Fruit fly (Drosophila melanogaster) whole organism, embryonic: ENCODE measurements around the gene CG11263.

Experiments
- Ada2b ChIP-seq: fragments of 200-800 bp; sonication (Bioruptor generic); IDR thresholded peaks from 2 replicates; pipeline ENCODE4 v1.3.6; 2022; ENCODE audit warnings: missing biosample characterization, missing genetic modification characterization
- Aef1 ChIP-seq: fragments of 200-800 bp; sonication (Bioruptor generic); IDR thresholded peaks from 3 replicates; pipeline ENCODE4 v1.3.6; 2022; ENCODE audit warnings: missing biosample characterization, missing genetic modification characterization
- Awh ChIP-seq: fragments of 200-800 bp; sonication (Bioruptor generic); IDR thresholded peaks from 2 replicates; pipeline ENCODE4, ENCODE4 v1.3.6; 2022; ENCODE audit warnings: missing biosample characterization, missing genetic modification characterization
- BtbVII ChIP-seq: fragments of 200-800 bp; sonication (Bioruptor generic); optimal IDR thresholded peaks from 3 replicates; lab custom pipeline; 2017; ENCODE audit warnings: missing biosample characterization, mild to moderate bottlenecking, missing genetic modification characterization
- CG10209 ChIP-seq: fragments of 200-800 bp; sonication (Bioruptor generic); optimal IDR thresholded peaks from 3 replicates; lab custom pipeline; 2017; ENCODE audit warnings: missing biosample characterization, mild to moderate bottlenecking, missing genetic modification characterization, missing genetic modification reagents
- CG11504 ChIP-seq: fragments of 200-800 bp; sonication (Bioruptor generic); optimal IDR thresholded peaks from 3 replicates; lab custom pipeline; 2019; ENCODE audit warnings: missing biosample characterization, mild to moderate bottlenecking, missing genetic modification characterization, moderate library complexity
- CG1233 ChIP-seq: fragments of 200-800 bp; sonication (Bioruptor generic); optimal IDR thresholded peaks from 4 replicates; lab custom pipeline; 2018; ENCODE audit warnings: missing biosample characterization, mild to moderate bottlenecking, missing genetic modification characterization
- CG13287 ChIP-seq: fragments of 200-800 bp; sonication (Bioruptor generic); IDR thresholded peaks from 2 replicates; pipeline ENCODE4 v1.3.6; 2022; ENCODE audit warnings: missing biosample characterization, missing genetic modification characterization; ENCODE audit not compliant: partially characterized antibody
- CG13894 ChIP-seq: fragments of 200-800 bp; sonication (Bioruptor generic); optimal IDR thresholded peaks from 3 replicates; lab custom pipeline; 2018; ENCODE audit warnings: missing biosample characterization, mild to moderate bottlenecking, missing genetic modification characterization, moderate library complexity
- CG14710 ChIP-seq: fragments of 200-800 bp; sonication (Bioruptor generic); optimal IDR thresholded peaks from 3 replicates; lab custom pipeline; 2019; ENCODE audit warnings: missing biosample characterization, mild to moderate bottlenecking, missing genetic modification characterization, moderate library complexity
- CG14860 ChIP-seq: fragments of 200-800 bp; sonication (Bioruptor generic); IDR thresholded peaks from 3 replicates; pipeline ENCODE4 v1.3.6; 2022; ENCODE audit warnings: missing biosample characterization, missing genetic modification characterization; ENCODE audit not compliant: partially characterized antibody
- CG18599 ChIP-seq: fragments of 200-800 bp; sonication (Bioruptor generic); optimal IDR thresholded peaks from 3 replicates; lab custom pipeline; 2017; ENCODE audit warnings: missing biosample characterization, missing genetic modification characterization, mild to moderate bottlenecking, moderate library complexity, missing genetic modification reagents
- CG18764 ChIP-seq: fragments of 200-800 bp; sonication (Bioruptor generic); optimal IDR thresholded peaks from 3 replicates; lab custom pipeline; 2016; ENCODE audit warnings: missing biosample characterization, missing genetic modification characterization
- CG3726 ChIP-seq: fragments of 200-800 bp; sonication (Bioruptor generic); IDR thresholded peaks from 3 replicates; pipeline ENCODE4, ENCODE4 v1.3.6; 2022; ENCODE audit warnings: missing biosample characterization, missing genetic modification characterization
- CG3847 ChIP-seq: fragments of 200-800 bp; sonication (Bioruptor generic); IDR thresholded peaks from 2 replicates; pipeline ENCODE4 v1.3.6; 2022; ENCODE audit warnings: missing biosample characterization, missing genetic modification characterization
- CG6689 ChIP-seq: fragments of 200-800 bp; sonication (Bioruptor generic); IDR thresholded peaks from 2 replicates; pipeline ENCODE4 v1.3.6; 2022; ENCODE audit warnings: missing biosample characterization, missing genetic modification characterization
- CG7987 ChIP-seq: fragments of 200-800 bp; sonication (Bioruptor generic); optimal IDR thresholded peaks from 2 replicates; lab custom pipeline; 2018; ENCODE audit warnings: missing biosample characterization, mild to moderate bottlenecking, missing genetic modification characterization, moderate library complexity
- CG8089 ChIP-seq: fragments of 200-800 bp; sonication (Bioruptor generic); optimal IDR thresholded peaks from 3 replicates; lab custom pipeline; 2016; ENCODE audit warnings: missing biosample characterization, missing genetic modification characterization
- CG8478 ChIP-seq: fragments of >200 bp; optimal IDR thresholded peaks from 2 replicates; lab custom pipeline; 2018
- CG8944 ChIP-seq: fragments of 200-800 bp; sonication (Bioruptor generic); optimal IDR thresholded peaks from 3 replicates; lab custom pipeline; 2016; ENCODE audit warnings: missing biosample characterization, missing genetic modification characterization
- Dref ChIP-seq: fragments of 200-800 bp; sonication (Bioruptor generic); IDR thresholded peaks from 2 replicates; pipeline ENCODE4 v1.3.6; 2022; ENCODE audit warnings: missing biosample characterization, missing genetic modification characterization
- HmgZ ChIP-seq: fragments of 200-800 bp; sonication (Bioruptor generic); optimal IDR thresholded peaks from 2 replicates; lab custom pipeline; 2018; ENCODE audit warnings: missing biosample characterization, mild to moderate bottlenecking, missing genetic modification characterization
- Hmr ChIP-seq: fragments of 200-800 bp; sonication (Bioruptor generic); optimal IDR thresholded peaks from 3 replicates; lab custom pipeline; 2017; ENCODE audit warnings: mild to moderate bottlenecking, missing biosample characterization, missing genetic modification reagents, missing genetic modification characterization
- Hr3 ChIP-seq: fragments of 200-800 bp; sonication (Bioruptor generic); optimal IDR thresholded peaks from 3 replicates; lab custom pipeline; 2016; ENCODE audit warnings: missing biosample characterization, missing genetic modification characterization
- MESR4 ChIP-seq: fragments of 200-800 bp; sonication (Bioruptor generic); optimal IDR thresholded peaks from 2 replicates; lab custom pipeline; 2018; ENCODE audit warnings: missing biosample characterization, mild to moderate bottlenecking, missing genetic modification characterization, moderate library complexity
- Max ChIP-seq: fragments of 200-800 bp; sonication (Bioruptor generic); optimal IDR thresholded peaks from 2 replicates; lab custom pipeline; 2016; ENCODE audit warnings: missing biosample characterization, mild to moderate bottlenecking, missing genetic modification characterization
- NFAT ChIP-seq: fragments of 200-800 bp; sonication (Bioruptor generic); IDR thresholded peaks from 2 replicates; pipeline ENCODE4 v1.3.6; 2022; ENCODE audit warnings: missing biosample characterization, missing genetic modification characterization
- NK7.1 ChIP-seq: fragments of 200-800 bp; sonication (Bioruptor generic); optimal IDR thresholded peaks from 3 replicates; lab custom pipeline; 2016; ENCODE audit warnings: missing biosample characterization, missing genetic modification characterization
- Optix ChIP-seq: fragments of 200-800 bp; sonication (Bioruptor generic); IDR thresholded peaks from 3 replicates; pipeline ENCODE4 v1.3.6; 2022; ENCODE audit warnings: missing biosample characterization, missing genetic modification characterization
- Rx ChIP-seq: fragments of 200-800 bp; sonication (Bioruptor generic); IDR thresholded peaks from 2 replicates; pipeline ENCODE4 v1.3.6; 2022; ENCODE audit warnings: missing biosample characterization, missing genetic modification characterization
- Sox102F ChIP-seq: fragments of 200-800 bp; sonication (Bioruptor generic); optimal IDR thresholded peaks from 2 replicates; lab custom pipeline; 2018; ENCODE audit warnings: missing biosample characterization, mild to moderate bottlenecking, missing genetic modification characterization, moderate library complexity
- Vsx1 ChIP-seq: fragments of 200-800 bp; sonication (Bioruptor generic); optimal IDR thresholded peaks from 2 replicates; lab custom pipeline; 2017; ENCODE audit warnings: missing biosample characterization, mild to moderate bottlenecking, missing genetic modification characterization, missing genetic modification reagents
- Xrp1 ChIP-seq: fragments of 200-800 bp; sonication (Bioruptor generic); IDR thresholded peaks from 2 replicates; pipeline ENCODE4 v1.3.6; 2022; ENCODE audit warnings: missing biosample characterization, missing genetic modification characterization
- chinmo ChIP-seq: fragments of 200-800 bp; sonication (Bioruptor generic); IDR thresholded peaks from 4 replicates; pipeline ENCODE4 v1.3.6; 2022; ENCODE audit warnings: missing biosample characterization, missing genetic modification characterization; ENCODE audit not compliant: partially characterized antibody
- ems ChIP-seq: fragments of 200-800 bp; sonication (Bioruptor generic); optimal IDR thresholded peaks from 3 replicates; lab custom pipeline; 2016; ENCODE audit warnings: missing biosample characterization, missing genetic modification characterization
- gcm ChIP-seq: fragments of 200-800 bp; sonication (Bioruptor generic); optimal IDR thresholded peaks from 2 replicates; lab custom pipeline; 2019; ENCODE audit warnings: missing biosample characterization, mild to moderate bottlenecking, missing genetic modification characterization, moderate library complexity
- insv ChIP-seq, 2 experiments: fragments of 200-800 bp; sonication (Bioruptor generic); optimal IDR thresholded peaks; 3 replicates each; lab custom pipeline; 2016 to 2018; ENCODE audit warnings: missing biosample characterization in 2 of 2, missing genetic modification characterization in 2 of 2
- kah ChIP-seq: fragments of 200-800 bp; sonication (Bioruptor generic); optimal IDR thresholded peaks from 2 replicates; lab custom pipeline; 2018; ENCODE audit warnings: missing biosample characterization, mild to moderate bottlenecking, missing genetic modification characterization
- kni ChIP-seq: fragments of 200-800 bp; sonication (Bioruptor generic); optimal IDR thresholded peaks from 3 replicates; lab custom pipeline; 2017; ENCODE audit warnings: mild to moderate bottlenecking, missing biosample characterization, missing genetic modification reagents, missing genetic modification characterization
- mam ChIP-seq: fragments of 200-800 bp; sonication (Bioruptor generic); optimal IDR thresholded peaks from 3 replicates; lab custom pipeline; 2016; ENCODE audit warnings: missing biosample characterization, missing genetic modification characterization
- mld ChIP-seq: fragments of 200-800 bp; sonication (Bioruptor generic); IDR thresholded peaks from 3 replicates; pipeline ENCODE4 v1.3.6; 2022; ENCODE audit warnings: missing biosample characterization, missing genetic modification characterization; ENCODE audit not compliant: partially characterized antibody
- oc ChIP-seq: fragments of 200-800 bp; sonication (Bioruptor generic); optimal IDR thresholded peaks from 2 replicates; lab custom pipeline; 2018; ENCODE audit warnings: missing biosample characterization, mild to moderate bottlenecking, missing genetic modification characterization, moderate library complexity
- p53 ChIP-seq: fragments of 200-800 bp; sonication (Bioruptor generic); optimal IDR thresholded peaks from 2 replicates; lab custom pipeline; 2016; ENCODE audit warnings: missing biosample characterization, missing genetic modification characterization
- row ChIP-seq: fragments of 200-800 bp; sonication (Bioruptor generic); IDR thresholded peaks from 3 replicates; pipeline ENCODE4 v1.3.6; 2022; ENCODE audit warnings: missing biosample characterization, missing genetic modification characterization
- sc ChIP-seq, 3 experiments: fragments of >200 bp in 2 of 3; fragments of 200-800 bp in 1 of 3; sonication (Bioruptor generic) in 1 of 3; optimal IDR thresholded peaks; 2 replicates in 2 of 3; 3 replicates in 1 of 3; lab custom pipeline; 2017; ENCODE audit warnings: mild to moderate bottlenecking in 1 of 3, missing biosample characterization in 1 of 3, missing genetic modification characterization in 1 of 3, missing genetic modification reagents in 1 of 3
- sens-2 ChIP-seq: fragments of 200-800 bp; sonication (Bioruptor generic); IDR thresholded peaks from 2 replicates; pipeline ENCODE4 v1.3.6; 2022; ENCODE audit warnings: missing biosample characterization, missing genetic modification characterization
- tin ChIP-seq: fragments of 200-800 bp; sonication (Bioruptor generic); optimal IDR thresholded peaks from 3 replicates; lab custom pipeline; 2016; ENCODE audit warnings: missing biosample characterization, missing genetic modification characterization
- tio ChIP-seq: fragments of 200-800 bp; sonication (Bioruptor generic); optimal IDR thresholded peaks from 2 replicates; lab custom pipeline; 2017; ENCODE audit warnings: missing biosample characterization, missing genetic modification characterization, inconsistent platforms
- tup ChIP-seq: fragments of 200-800 bp; sonication (Bioruptor generic); optimal IDR thresholded peaks from 2 replicates; lab custom pipeline; 2016; ENCODE audit warnings: missing biosample characterization, mild to moderate bottlenecking, missing genetic modification characterization, moderate library complexity
- tx ChIP-seq: fragments of 200-800 bp; sonication (Bioruptor generic); optimal IDR thresholded peaks from 2 replicates; lab custom pipeline; 2016; ENCODE audit warnings: missing biosample characterization, missing genetic modification characterization
- wdn ChIP-seq: fragments of 200-800 bp; sonication (Bioruptor generic); IDR thresholded peaks from 2 replicates; pipeline ENCODE4 v1.3.6; 2022; ENCODE audit warnings: missing biosample characterization, missing genetic modification characterization
- z ChIP-seq: fragments of 200-800 bp; sonication (Bioruptor generic); IDR thresholded peaks from 3 replicates; pipeline ENCODE4 v1.3.6; 2022; ENCODE audit warnings: missing biosample characterization, missing genetic modification characterization
- zen2 ChIP-seq: fragments of 200-800 bp; sonication (Bioruptor generic); IDR thresholded peaks from 3 replicates; pipeline ENCODE4 v1.3.6; 2022; ENCODE audit warnings: missing biosample characterization, missing genetic modification characterization; ENCODE audit not compliant: partially characterized antibody

Gene CG11263

DNA sequence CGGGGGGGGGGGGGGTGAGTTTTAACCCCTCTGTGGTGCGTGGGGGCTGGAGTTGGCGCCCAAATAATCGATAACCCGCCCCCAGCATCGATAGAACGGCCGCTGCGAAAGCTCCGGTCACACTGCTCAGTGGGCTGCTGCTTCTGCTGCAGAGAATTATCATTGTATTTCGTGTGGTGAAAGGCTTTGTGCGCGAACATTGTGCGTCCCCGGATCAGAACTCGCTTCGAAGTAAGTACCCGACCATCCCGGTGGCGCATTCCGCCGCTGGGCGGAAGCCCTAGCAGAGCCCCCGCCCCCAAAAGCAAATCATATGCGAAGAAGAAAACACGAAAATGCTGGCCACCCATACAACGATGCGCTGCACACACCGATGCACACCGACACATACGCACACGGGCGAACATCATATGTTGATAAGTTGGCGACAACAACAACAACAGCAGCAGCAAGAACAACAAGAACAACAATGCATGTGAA is 37.8 kb downstream of the CG11263 start, which contains the start of gene Syx13 (continued):
- TF ChIP-seq CG7987 (GFP tag; lab: Kevin White, UChicago) = peak; percentile 11
- TF ChIP-seq kni = peak; percentile 62
- TF ChIP-seq tio (GFP tag; lab: Kevin White, UChicago) = no peak
- no peak for TF ChIP-seq kah (GFP tag; lab: Kevin White, UChicago)
- no peak for TF ChIP-seq z (GFP tag; lab: Robert Waterston, UW)
- no peak for TF ChIP-seq CG8089 (GFP tag; lab: Kevin White, UChicago)
- no peak for TF ChIP-seq CG11504 (tag; lab: Kevin White, UChicago)
- TF ChIP-seq gcm (GFP tag; lab: Kevin White, UChicago) = peak; percentile 73
- no peak for TF ChIP-seq Hr3 (GFP tag; lab: Kevin White, UChicago)
- no peak for TF ChIP-seq insv (GFP tag; optimal IDR thresholded peaks at IDR 0.05; lab: Kevin White, UChicago)
- TF ChIP-seq CG8944 = no peak
- peak; percentile 79 for TF ChIP-seq CG13287
- no peak for TF ChIP-seq CG1233
- no peak for TF ChIP-seq CG18764
- TF ChIP-seq NFAT = no peak
- TF ChIP-seq row = peak; percentile 43; the same call in 2 of the 3 replicates
- TF ChIP-seq Xrp1 (GFP tag; lab: Robert Waterston, UW) = no peak
- TF ChIP-seq Max (GFP tag; lab: Kevin White, UChicago) = no peak
- no peak for TF ChIP-seq CG18599 (GFP tag; lab: Kevin White, UChicago)
- TF ChIP-seq Awh (GFP tag; lab: Robert Waterston, UW) = no peak
- TF ChIP-seq wdn (GFP tag; lab: Robert Waterston, UW) = no peak
- TF ChIP-seq tx = no peak
- TF ChIP-seq Hmr (GFP tag; lab: Kevin White, UChicago) = peak; percentile 47
- no peak for TF ChIP-seq Sox102F
- no peak for TF ChIP-seq CG6689
- peak; percentile 86 for TF ChIP-seq CG8478 (lab: Kevin White, UChicago)
- peak; percentile 40; the same call in 1 of the 2 replicates for TF ChIP-seq CG3847
- no peak for TF ChIP-seq mam (GFP tag; lab: Kevin White, UChicago)
- TF ChIP-seq oc (tag; lab: Kevin White, UChicago) = peak; percentile 26
- peak; percentile 39; the same call in 2 of the 3 replicates for TF ChIP-seq Aef1 (GFP tag; lab: Robert Waterston, UW)
- TF ChIP-seq Ada2b (GFP tag; lab: Robert Waterston, UW) = no peak
- no peak for TF ChIP-seq sc (optimal IDR thresholded peaks at IDR 0.05; lab: Kevin White, UChicago)
- no peak for TF ChIP-seq sc (GFP tag; optimal IDR thresholded peaks at IDR 0.05; lab: Kevin White, UChicago)
- no peak for TF ChIP-seq CG10209 (GFP tag; lab: Kevin White, UChicago)
- no peak for TF ChIP-seq NK7.1 (GFP tag; lab: Kevin White, UChicago)
- no peak for TF ChIP-seq Optix (GFP tag; lab: Robert Waterston, UW)
- TF ChIP-seq CG14860 = peak; percentile 75
- no peak for TF ChIP-seq Rx (GFP tag; lab: Robert Waterston, UW)
- no peak for TF ChIP-seq p53 (GFP tag; lab: Kevin White, UChicago)
- TF ChIP-seq CG3726 = no peak
- TF ChIP-seq tup (GFP tag; lab: Kevin White, UChicago) = no peak
- TF ChIP-seq CG13894 (tag; lab: Kevin White, UChicago) = peak; percentile 40

DNA sequence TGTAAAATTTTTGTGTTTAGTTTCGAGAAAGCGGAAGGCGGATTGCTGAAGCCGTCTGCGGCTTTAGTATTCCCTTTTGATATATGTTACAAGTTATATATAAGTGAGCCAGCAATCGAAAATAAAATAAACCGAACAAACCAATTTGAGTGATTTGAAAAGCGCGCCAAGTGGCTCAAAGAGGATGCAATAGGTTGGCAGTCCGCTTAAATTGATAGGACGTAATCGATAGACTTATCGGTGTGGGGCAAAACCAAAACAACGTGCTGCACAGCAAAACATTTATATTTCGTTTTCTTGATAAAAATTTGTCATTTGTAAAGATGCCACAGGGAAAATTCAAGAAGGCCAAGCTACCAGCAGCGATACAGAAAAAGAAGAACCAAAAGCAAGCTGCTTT is 40.1 kb downstream of the CG11263 start, which contains the start of gene CG11279:
CG11279 (plus strand) TSS at position 220 of the 400 bp plus-strand sequence.
- TF ChIP-seq tin = no peak
- no peak for TF ChIP-seq Vsx1 (GFP tag; lab: Kevin White, UChicago)
- TF ChIP-seq chinmo (GFP tag; lab: Robert Waterston, UW) = peak; percentile 66; the same call in 1 of the 4 replicates
- TF ChIP-seq mld (GFP tag; lab: Robert Waterston, UW) = 0 out of 3 replicates have a peak, but pooled peaks have one; percentile 29
- peak; percentile 72 for TF ChIP-seq zen2 (GFP tag; lab: Robert Waterston, UW)
- peak; percentile 0 for TF ChIP-seq HmgZ (tag; lab: Kevin White, UChicago)
- peak; percentile 58 for TF ChIP-seq MESR4 (GFP tag; lab: Kevin White, UChicago)
- TF ChIP-seq ems = no peak
- TF ChIP-seq BtbVII (GFP tag; lab: Kevin White, UChicago) = no peak
- peak; percentile 28 for TF ChIP-seq CG14710 (tag; lab: Kevin White, UChicago)
- no peak for TF ChIP-seq sens-2 (GFP tag; lab: Robert Waterston, UW)
- peak; percentile 94 for TF ChIP-seq Dref (GFP tag; lab: Robert Waterston, UW)
